Worm (Caenorhabditis elegans): ENCODE measurements around the gene dpy-27.
"Not testable (repeated sequence)": the region's sequence is repeated elsewhere in the genome, so short reads cannot be mapped to it uniquely, and the experiment has no call there.

dpy-27 gene

DNA sequence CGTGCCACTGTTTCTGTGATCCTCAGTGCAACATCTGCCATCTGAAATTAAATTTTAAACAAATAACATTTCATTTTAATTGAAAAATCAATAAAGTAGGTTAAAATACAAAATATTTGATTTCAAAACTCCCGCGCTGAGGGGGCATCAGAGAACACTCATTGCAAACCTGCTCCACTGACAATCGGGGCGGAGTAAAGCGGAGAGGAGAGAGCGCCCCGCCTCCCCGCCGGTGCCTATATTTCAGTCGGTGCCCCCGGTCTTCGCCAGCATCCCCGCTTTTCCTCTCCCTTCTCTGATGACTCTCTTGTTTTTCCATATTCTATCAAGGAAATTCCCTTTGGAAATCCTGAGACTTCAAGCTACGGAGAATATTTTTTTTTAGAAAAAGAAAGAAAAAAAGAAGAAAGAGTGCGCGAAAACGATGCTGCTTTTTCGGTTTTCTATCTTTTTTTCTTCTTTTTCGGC is 43.5 kb upstream of the dpy-27 start, which contains the start of gene brc-1 (continued):
- TF ChIP-seq pha-4 (tag; optimal IDR thresholded peaks at IDR 0.05) (no peak), fkh-6 (tag; optimal IDR thresholded peaks at IDR 0.05) (no peak), lin-11 (tag; optimal IDR thresholded peaks at IDR 0.05) (no peak), ceh-14 (tag; optimal IDR thresholded peaks at IDR 0.05) (peak; percentile 54), tbx-2 (tag; optimal IDR thresholded peaks at IDR 0.05) (peak; percentile 68), ets-4 (tag; optimal IDR thresholded peaks at IDR 0.05) (no peak), ceh-2 (tag; optimal IDR thresholded peaks at IDR 0.05) (no peak), sox-4 (tag; optimal IDR thresholded peaks at IDR 0.05) (peak; percentile 31), ztf-16 (tag; optimal IDR thresholded peaks at IDR 0.05) (peak; percentile 57), unc-86 (tag; optimal IDR thresholded peaks at IDR 0.05) (peak; percentile 50), rnt-1 (tag; optimal IDR thresholded peaks at IDR 0.05) (peak; percentile 44), hlh-13 (GFP tag; optimal IDR thresholded peaks at IDR 0.05) (no peak), pax-1 (tag; optimal IDR thresholded peaks at IDR 0.05) (peak; percentile 65), ceh-9 (tag; optimal IDR thresholded peaks at IDR 0.05) (no peak), ama-1 (optimal IDR thresholded peaks at IDR 0.05) (no peak), K09A11.1 (tag; optimal IDR thresholded peaks at IDR 0.05; ENCODE audit: insufficient read depth) (no peak), hlh-30 (tag; optimal IDR thresholded peaks at IDR 0.05; ENCODE audit: insufficient read depth) (no peak), madf-2 (tag; optimal IDR thresholded peaks at IDR 0.05) (no peak), ceh-19 (GFP tag; optimal IDR thresholded peaks at IDR 0.05) (peak; percentile 54), unc-42 (tag; optimal IDR thresholded peaks at IDR 0.05) (peak; percentile 82), fax-1 (tag; optimal IDR thresholded peaks at IDR 0.05) (no peak), hlh-15 (tag; optimal IDR thresholded peaks at IDR 0.05) (peak; percentile 11), nfya-1 (tag; optimal IDR thresholded peaks at IDR 0.05) (peak; percentile 91), ceh-48 (tag; optimal IDR thresholded peaks at IDR 0.05) (peak; percentile 49), ceh-6 (GFP tag; optimal IDR thresholded peaks at IDR 0.05) (no peak), nhr-11 (tag; optimal IDR thresholded peaks at IDR 0.05) (no peak), mec-3 (tag; optimal IDR thresholded peaks at IDR 0.05; ENCODE audit: borderline replicate concordance) (no peak), ceh-34 (tag; optimal IDR thresholded peaks at IDR 0.05) (peak; percentile 77), sox-2 (GFP tag; IDR thresholded peaks at IDR 0.05) (no peak), ttx-3 (tag; optimal IDR thresholded peaks at IDR 0.05) (no peak), dmd-4 (tag; optimal IDR thresholded peaks at IDR 0.05; ENCODE audit: borderline replicate concordance) (no peak)

DNA sequence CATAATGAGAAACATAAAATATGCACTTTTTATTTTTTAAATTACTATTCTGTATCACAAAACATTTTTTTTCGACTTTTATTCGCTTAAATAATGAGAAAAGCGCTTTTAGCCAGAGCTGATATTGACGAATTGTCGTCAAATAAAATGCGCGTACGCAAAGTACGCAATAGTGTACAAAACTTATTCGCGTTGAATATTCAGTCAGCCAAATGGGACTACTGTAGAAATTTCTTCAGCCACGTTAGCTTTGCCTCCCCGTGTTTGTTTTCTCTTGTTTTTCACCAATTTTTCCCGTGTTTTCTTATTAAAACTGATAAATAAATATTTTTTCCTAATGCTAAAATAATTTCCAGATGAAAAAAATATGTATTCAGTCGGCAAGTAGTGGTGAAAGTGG is 37.5 kb upstream of the dpy-27 start:
- TF ChIP-seq ceh-31 (tag; optimal IDR thresholded peaks at IDR 0.05) = peak; percentile 16

DNA sequence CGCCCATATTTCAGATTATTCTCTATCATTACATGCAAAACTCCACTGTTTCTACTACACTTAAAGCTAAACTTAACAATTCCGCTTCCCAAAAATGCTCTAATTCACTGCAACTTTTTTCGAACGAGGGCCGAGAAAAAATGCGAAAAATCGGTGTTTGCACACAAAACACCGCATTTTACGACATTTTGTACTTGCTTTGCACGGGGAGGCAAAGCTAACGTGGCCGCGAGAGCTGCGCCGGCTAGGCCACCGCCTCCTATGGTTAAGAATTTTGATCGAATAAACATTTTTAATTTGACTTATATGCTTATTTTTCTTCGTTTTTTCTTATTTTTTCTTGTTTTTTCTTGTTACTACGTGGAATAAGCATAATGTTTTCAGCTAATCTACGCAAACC is 35.4 kb upstream of the dpy-27 start:
- TF ChIP-seq ceh-45 (GFP tag; IDR thresholded peaks at IDR 0.05) (0 out of 2 replicates have a peak, but pooled peaks have one; percentile 59), ceh-31 (tag; optimal IDR thresholded peaks at IDR 0.05) (peak; percentile 29)

DNA sequence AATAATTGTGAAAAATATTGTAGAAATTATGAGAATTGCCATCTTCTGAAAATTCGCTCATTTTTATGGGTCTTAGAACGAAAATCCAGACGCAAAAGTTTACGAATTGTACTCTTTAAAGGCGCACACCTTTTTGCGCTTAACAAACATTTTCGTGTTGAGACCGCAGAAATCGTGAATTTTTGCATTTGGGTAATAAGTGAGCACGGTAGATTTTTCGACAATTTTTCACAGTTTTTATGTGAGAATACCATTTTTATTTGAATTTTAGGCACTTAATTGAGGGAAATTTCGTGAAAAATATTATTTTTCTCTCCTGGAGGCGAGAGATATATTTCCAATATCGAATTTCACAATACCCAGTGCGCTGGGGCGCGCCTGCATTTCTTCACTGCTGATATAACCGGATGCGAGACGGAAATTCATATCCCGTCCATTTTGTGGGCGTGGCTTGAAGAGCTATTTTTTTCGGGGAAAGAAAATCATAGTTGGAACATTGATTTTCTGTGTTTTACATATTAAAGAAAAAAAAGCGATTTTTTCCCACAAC is 32.6 kb upstream of the dpy-27 start, which contains the start of gene cyp-25A4:
Gene cyp-25A4 (minus strand): TSS at position 51 of the 550 bp plus-strand sequence.
- TF ChIP-seq ceh-34 (tag; optimal IDR thresholded peaks at IDR 0.05) = peak; percentile 3

DNA sequence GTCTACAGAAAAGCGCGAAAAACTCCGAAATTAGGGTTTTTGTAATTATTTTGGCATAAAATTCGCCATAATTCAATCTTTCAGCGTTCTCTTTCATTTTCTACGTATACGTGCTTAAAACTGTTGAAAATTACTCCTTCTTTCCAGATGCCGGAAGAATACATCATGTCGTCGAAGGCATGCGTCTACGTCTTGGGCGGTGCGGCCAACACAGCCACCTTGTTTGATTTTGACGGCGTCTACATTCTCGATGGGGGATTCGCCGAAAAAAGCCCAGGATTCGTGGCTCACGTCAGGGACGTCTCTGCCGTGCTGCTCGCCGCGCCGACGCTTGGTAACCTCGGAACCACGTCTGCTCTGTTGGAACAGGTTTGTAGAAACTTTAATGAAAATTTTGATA is 25.3 kb upstream of the dpy-27 start, which contains the start of gene maph-1.3:
Gene maph-1.3 (plus strand): TSS at position 148 of the 400 bp plus-strand sequence.
- not testable (repeated sequence) for TF ChIP-seq syd-9 (tag; optimal IDR thresholded peaks at IDR 0.05); elt-4 (tag; optimal IDR thresholded peaks at IDR 0.05); unc-3 (GFP tag; conservative IDR thresholded peaks at IDR 0.05); unc-3 (tag; optimal IDR thresholded peaks at IDR 0.05)
